Worm (Caenorhabditis elegans): ENCODE measurements around the gene ekl-6.

The ekl-6 gene

ce11 chrIII:10056033-10056432 is 8.2 kb upstream of the ekl-6 start, which contains the start of gene T16G12.10:
Gene T16G12.10 (minus strand): TSS chrIII:10056133.
- TF ChIP-seq zfp-2 (tag; optimal IDR thresholded peaks at IDR 0.05) (no peak), nhr-10 (tag; optimal IDR thresholded peaks at IDR 0.05) (no peak), ztf-7 (tag; optimal IDR thresholded peaks at IDR 0.05) (no peak), daf-19 (GFP tag; conservative IDR thresholded peaks at IDR 0.05) (no peak), php-3 (GFP tag; IDR thresholded peaks at IDR 0.05) (no peak), tra-1 (GFP tag; IDR thresholded peaks at IDR 0.05) (no peak), ceh-28 (tag; optimal IDR thresholded peaks at IDR 0.05) (no peak), fos-1 (tag; optimal IDR thresholded peaks at IDR 0.05) (no peak), mep-1 (tag; optimal IDR thresholded peaks at IDR 0.05) (no peak), ceh-32 (tag; optimal IDR thresholded peaks at IDR 0.05; ENCODE audit: poor library complexity) (no peak), egl-43 (GFP tag; IDR thresholded peaks at IDR 0.05) (no peak), mdl-1 (tag; optimal IDR thresholded peaks at IDR 0.05) (no peak), aly-2 (tag; optimal IDR thresholded peaks at IDR 0.05) (no peak), ceh-44 (GFP tag; IDR thresholded peaks at IDR 0.05) (no peak), unc-62 (GFP tag; optimal IDR thresholded peaks at IDR 0.05 in 1 of 2) (no peak), unc-62 (tag; optimal IDR thresholded peaks at IDR 0.05) (no peak), zip-11 (GFP tag; IDR thresholded peaks at IDR 0.05) (no peak), mes-2 (tag; optimal IDR thresholded peaks at IDR 0.05; ENCODE audit: poor library complexity, severe bottlenecking) (no peak)

- TF ChIP-seq daf-12 (tag; optimal IDR thresholded peaks at IDR 0.05) (no peak), duxl-1 (tag; optimal IDR thresholded peaks at IDR 0.05; ENCODE audit: poor library complexity) (no peak), zag-1 (tag; optimal IDR thresholded peaks at IDR 0.05) (no peak), unc-62 (GFP tag; optimal IDR thresholded peaks at IDR 0.05 in 1 of 2) (peak in 1 of 2 experiments; percentile 11), unc-62 (tag; optimal IDR thresholded peaks at IDR 0.05) (no peak)
Observed at ce11 chrIII:10057518-10057917, 6.7 kb upstream of the ekl-6 start, which contains the start of gene T16G12.4. Gene T16G12.4 (plus strand): TSS chrIII:10057818.

- TF ChIP-seq lim-7 (GFP tag; IDR thresholded peaks at IDR 0.05) = no peak
- no peak for TF ChIP-seq nhr-41 (GFP tag; IDR thresholded peaks at IDR 0.05)
- TF ChIP-seq nhr-28 (tag; optimal IDR thresholded peaks at IDR 0.05) = no peak
- TF ChIP-seq lin-38 (GFP tag; IDR thresholded peaks at IDR 0.05) = no peak
- TF ChIP-seq daf-12 (tag; optimal IDR thresholded peaks at IDR 0.05) = no peak
- TF ChIP-seq madf-9 (GFP tag; conservative IDR thresholded peaks at IDR 0.05) = no peak
- no peak for TF ChIP-seq ZK546.5 (tag; optimal IDR thresholded peaks at IDR 0.05)
- TF ChIP-seq nhr-111 (GFP tag; optimal IDR thresholded peaks at IDR 0.05) = no peak
- no peak for TF ChIP-seq ceh-82 (tag; optimal IDR thresholded peaks at IDR 0.05)
- no peak for TF ChIP-seq ceh-32 (tag; optimal IDR thresholded peaks at IDR 0.05; ENCODE audit: poor library complexity)
- no peak for TF ChIP-seq nhr-77 (tag; optimal IDR thresholded peaks at IDR 0.05)
- no peak for TF ChIP-seq aha-1 (tag)
- no peak for TF ChIP-seq mdl-1 (tag; optimal IDR thresholded peaks at IDR 0.05)
- TF ChIP-seq Y75B8A.6 (GFP tag; IDR thresholded peaks at IDR 0.05) = no peak
Observed at ce11 chrIII:10059002-10059401, 5.2 kb upstream of the ekl-6 start, which contains the start of gene T16G12.8. Gene T16G12.8 (plus strand): TSS chrIII:10059302.

- TF ChIP-seq zfp-3 (GFP tag; conservative IDR thresholded peaks at IDR 0.05) = no peak
- no peak for TF ChIP-seq snpc-1.2 (GFP tag; IDR thresholded peaks at IDR 0.05)
- TF ChIP-seq attf-4 (tag; optimal IDR thresholded peaks at IDR 0.05) = no peak
- TF ChIP-seq saeg-2 (GFP tag; IDR thresholded peaks at IDR 0.05) = no peak
Observed at ce11 chrIII:10060573-10060972, 3.6 kb upstream of the ekl-6 start, which contains the start of gene T16G12.13. Gene T16G12.13 (plus strand): TSS chrIII:10060865.

ce11 chrIII:10069278-10069677 is 5.1 kb downstream of the ekl-6 start, which contains the start of gene T16G12.6:
Gene T16G12.6 (plus strand): TSS chrIII:10069578.
- TF ChIP-seq nhr-48 (tag; optimal IDR thresholded peaks at IDR 0.05) = no peak
- no peak for TF ChIP-seq mdl-1 (tag; optimal IDR thresholded peaks at IDR 0.05)
- TF ChIP-seq dmd-6 (GFP tag; IDR thresholded peaks at IDR 0.05) = no peak
- TF ChIP-seq nhr-10 (tag; optimal IDR thresholded peaks at IDR 0.05) = no peak
- TF ChIP-seq nhr-11 (tag; optimal IDR thresholded peaks at IDR 0.05) = no peak

All from whole organism, L4 larva.